Fruit fly (Drosophila melanogaster) whole organism, embryonic: ENCODE data around the gene CG43251.

Experiments
- Asciz ChIP-seq: fragments of 200-800 bp; sonication (Bioruptor generic); optimal IDR thresholded peaks from 2 replicates; lab custom pipeline; 2017; ENCODE audit warnings: missing biosample characterization, mild to moderate bottlenecking, missing genetic modification characterization, missing genetic modification reagents
- BEAF-32 ChIP-seq: fragments of 200-800 bp; sonication (Bioruptor generic); optimal IDR thresholded peaks from 3 replicates; lab custom pipeline; 2017; ENCODE audit warnings: missing biosample characterization, missing genetic modification characterization, mild to moderate bottlenecking, moderate library complexity, missing genetic modification reagents
- Bteb2 ChIP-seq: fragments of 200-800 bp; sonication (Bioruptor generic); optimal IDR thresholded peaks from 2 replicates; lab custom pipeline; 2016; ENCODE audit warnings: missing biosample characterization, missing genetic modification characterization
- CG10462 ChIP-seq: fragments of 200-800 bp; sonication (Bioruptor generic); optimal IDR thresholded peaks from 2 replicates; lab custom pipeline; 2016; ENCODE audit warnings: missing biosample characterization, missing genetic modification characterization
- CG11695 ChIP-seq: fragments of 200-800 bp; sonication (Bioruptor generic); IDR thresholded peaks from 3 replicates; pipeline ENCODE4 v1.3.6; 2022; ENCODE audit warnings: missing biosample characterization, missing genetic modification characterization
- CG13894 ChIP-seq: fragments of 200-800 bp; sonication (Bioruptor generic); optimal IDR thresholded peaks from 3 replicates; lab custom pipeline; 2018; ENCODE audit warnings: missing biosample characterization, mild to moderate bottlenecking, missing genetic modification characterization, moderate library complexity
- CG15011 ChIP-seq: fragments of 200-800 bp; sonication (Bioruptor generic); optimal IDR thresholded peaks from 3 replicates; lab custom pipeline; 2018; ENCODE audit warnings: missing biosample characterization, mild to moderate bottlenecking, missing genetic modification characterization
- CG16815 ChIP-seq: fragments of 200-800 bp; sonication (Bioruptor generic); optimal IDR thresholded peaks from 3 replicates; lab custom pipeline; 2017; ENCODE audit warnings: missing biosample characterization, mild to moderate bottlenecking, missing genetic modification characterization
- CG17829 ChIP-seq: fragments of 200-800 bp; optimal IDR thresholded peaks from 2 replicates; lab custom pipeline; 2019; ENCODE audit warnings: missing biosample characterization, mild to moderate bottlenecking, missing genetic modification characterization, moderate library complexity
- CG32767 ChIP-seq: fragments of 200-800 bp; sonication (Bioruptor generic); IDR thresholded peaks from 2 replicates; pipeline ENCODE4 v1.3.6; 2022; ENCODE audit warnings: missing biosample characterization, missing genetic modification characterization
- CG33557 ChIP-seq: fragments of 200-800 bp; sonication (Bioruptor generic); optimal IDR thresholded peaks from 2 replicates; lab custom pipeline; 2019; ENCODE audit warnings: missing biosample characterization, mild to moderate bottlenecking, missing genetic modification characterization, moderate library complexity
- CG3838 ChIP-seq: fragments of 200-800 bp; sonication (Bioruptor generic); optimal IDR thresholded peaks from 3 replicates; lab custom pipeline; 2016; ENCODE audit warnings: missing biosample characterization, missing genetic modification characterization
- CG7556 ChIP-seq: fragments of 200-800 bp; sonication (Bioruptor generic); optimal IDR thresholded peaks from 2 replicates; lab custom pipeline; 2017; ENCODE audit warnings: missing biosample characterization, mild to moderate bottlenecking, missing genetic modification characterization
- CG7963 ChIP-seq: fragments of 200-800 bp; sonication (Bioruptor generic); IDR thresholded peaks from 3 replicates; pipeline ENCODE4 v1.3.6; 2022; ENCODE audit warnings: missing biosample characterization, missing genetic modification characterization; ENCODE audit not compliant: partially characterized antibody
- CG8388 ChIP-seq: fragments of 200-800 bp; sonication (Bioruptor generic); optimal IDR thresholded peaks from 2 replicates; lab custom pipeline; 2019; ENCODE audit warnings: missing biosample characterization, mild to moderate bottlenecking, missing genetic modification characterization, moderate library complexity
- CG8924 ChIP-seq: fragments of 200-800 bp; optimal IDR thresholded peaks from 3 replicates; lab custom pipeline; 2019; ENCODE audit warnings: missing biosample characterization, mild to moderate bottlenecking, missing genetic modification characterization, moderate library complexity
- Camta ChIP-seq: fragments of 200-800 bp; sonication (Bioruptor generic); optimal IDR thresholded peaks from 2 replicates; lab custom pipeline; 2016; ENCODE audit warnings: missing biosample characterization, missing genetic modification characterization
- Deaf1 ChIP-seq: fragments of 200-800 bp; optimal IDR thresholded peaks from 3 replicates; lab custom pipeline; 2019; ENCODE audit warnings: missing biosample characterization, mild to moderate bottlenecking, missing genetic modification characterization, moderate library complexity
- Dfd ChIP-seq, 2 experiments: fragments of >200 bp; optimal IDR thresholded peaks; 2 replicates each; lab custom pipeline; 2017; ENCODE audit warnings: missing biosample characterization in 2 of 2, missing genetic modification characterization in 2 of 2
- Doc2 ChIP-seq: fragments of 200-800 bp; sonication (Bioruptor generic); IDR thresholded peaks from 2 replicates; pipeline ENCODE4 v1.3.6; 2022; ENCODE audit warnings: missing biosample characterization, missing genetic modification characterization
- Hr3 ChIP-seq: fragments of 200-800 bp; sonication (Bioruptor generic); optimal IDR thresholded peaks from 3 replicates; lab custom pipeline; 2016; ENCODE audit warnings: missing biosample characterization, missing genetic modification characterization
- Xrp1 ChIP-seq: fragments of 200-800 bp; sonication (Bioruptor generic); IDR thresholded peaks from 2 replicates; pipeline ENCODE4 v1.3.6; 2022; ENCODE audit warnings: missing biosample characterization, missing genetic modification characterization
- ac ChIP-seq: fragments of 200-800 bp; sonication (Bioruptor generic); optimal IDR thresholded peaks from 3 replicates; lab custom pipeline; 2017; ENCODE audit warnings: missing biosample characterization, mild to moderate bottlenecking, missing genetic modification characterization
- al ChIP-seq: fragments of 200-800 bp; sonication (Bioruptor generic); IDR thresholded peaks from 2 replicates; pipeline ENCODE4 v1.3.6; 2022; ENCODE audit warnings: missing biosample characterization, missing genetic modification characterization
- btn ChIP-seq: fragments of 200-800 bp; sonication (Bioruptor generic); optimal IDR thresholded peaks from 2 replicates; lab custom pipeline; 2016; ENCODE audit warnings: missing biosample characterization, missing genetic modification characterization
- cas ChIP-seq: fragments of 200-800 bp; sonication (Bioruptor generic); IDR thresholded peaks from 2 replicates; pipeline ENCODE4 v1.3.6; 2022; ENCODE audit warnings: missing biosample characterization, missing genetic modification characterization
- cg ChIP-seq: fragments of 200-800 bp; sonication (Bioruptor generic); optimal IDR thresholded peaks from 3 replicates; lab custom pipeline; 2019; ENCODE audit warnings: missing biosample characterization, mild to moderate bottlenecking, missing genetic modification characterization, moderate library complexity
- crol ChIP-seq: fragments of 200-800 bp; sonication (Bioruptor generic); IDR thresholded peaks from 2 replicates; pipeline ENCODE4 v1.3.6; 2022; ENCODE audit warnings: missing biosample characterization, missing genetic modification characterization
- dmrt11E ChIP-seq: fragments of 200-800 bp; sonication (Bioruptor generic); optimal IDR thresholded peaks from 3 replicates; lab custom pipeline; 2018; ENCODE audit warnings: missing biosample characterization, mild to moderate bottlenecking, missing genetic modification characterization, moderate library complexity
- hb ChIP-seq: fragments of 200-800 bp; sonication (Bioruptor generic); IDR thresholded peaks from 3 replicates; pipeline ENCODE4 v1.3.6; 2022; ENCODE audit warnings: missing biosample characterization, missing genetic modification characterization; ENCODE audit not compliant: partially characterized antibody
- inv ChIP-seq: fragments of 200-800 bp; sonication (Bioruptor generic); IDR thresholded peaks from 2 replicates; pipeline ENCODE4 v1.3.6; 2022; ENCODE audit warnings: missing biosample characterization, missing genetic modification characterization; ENCODE audit not compliant: partially characterized antibody
- lilli ChIP-seq: fragments of 200-800 bp; sonication (Bioruptor generic); optimal IDR thresholded peaks from 3 replicates; lab custom pipeline; 2016; ENCODE audit warnings: missing biosample characterization, missing genetic modification characterization
- nerfin-2 ChIP-seq: fragments of 200-800 bp; sonication (Bioruptor generic); IDR thresholded peaks from 2 replicates; pipeline ENCODE4 v1.3.6; 2022; ENCODE audit warnings: missing biosample characterization, missing genetic modification characterization; ENCODE audit not compliant: partially characterized antibody
- oc ChIP-seq: fragments of 200-800 bp; sonication (Bioruptor generic); optimal IDR thresholded peaks from 2 replicates; lab custom pipeline; 2018; ENCODE audit warnings: missing biosample characterization, mild to moderate bottlenecking, missing genetic modification characterization, moderate library complexity
- pnt ChIP-seq: fragments of 200-800 bp; sonication (Bioruptor generic); optimal IDR thresholded peaks from 3 replicates; lab custom pipeline; 2016; ENCODE audit warnings: missing biosample characterization, missing genetic modification characterization
- run ChIP-seq: fragments of 200-800 bp; sonication (Bioruptor generic); optimal IDR thresholded peaks from 3 replicates; lab custom pipeline; 2018; ENCODE audit warnings: missing biosample characterization, mild to moderate bottlenecking, missing genetic modification characterization
- sc ChIP-seq, 3 experiments: fragments of >200 bp in 2 of 3; fragments of 200-800 bp in 1 of 3; sonication (Bioruptor generic) in 1 of 3; optimal IDR thresholded peaks; 2 replicates in 2 of 3; 3 replicates in 1 of 3; lab custom pipeline; 2017; ENCODE audit warnings: mild to moderate bottlenecking in 1 of 3, missing biosample characterization in 1 of 3, missing genetic modification characterization in 1 of 3, missing genetic modification reagents in 1 of 3
- sim ChIP-seq: fragments of 200-800 bp; sonication (Bioruptor generic); IDR thresholded peaks from 2 replicates; pipeline ENCODE4 v1.3.6; 2022; ENCODE audit warnings: missing biosample characterization, missing genetic modification characterization
- slbo ChIP-seq: fragments of 200-800 bp; sonication (Bioruptor generic); IDR thresholded peaks from 2 replicates; pipeline ENCODE4 v1.3.6; 2022; ENCODE audit warnings: missing biosample characterization, missing genetic modification characterization
- trh ChIP-seq: fragments of 200-800 bp; sonication (Bioruptor generic); optimal IDR thresholded peaks from 2 replicates; lab custom pipeline; 2016; ENCODE audit warnings: missing biosample characterization, missing genetic modification characterization
- unpg ChIP-seq: fragments of 200-800 bp; sonication (Bioruptor generic); optimal IDR thresholded peaks from 3 replicates; lab custom pipeline; 2018; ENCODE audit warnings: missing biosample characterization, mild to moderate bottlenecking, missing genetic modification characterization, moderate library complexity

Gene CG43251

DNA sequence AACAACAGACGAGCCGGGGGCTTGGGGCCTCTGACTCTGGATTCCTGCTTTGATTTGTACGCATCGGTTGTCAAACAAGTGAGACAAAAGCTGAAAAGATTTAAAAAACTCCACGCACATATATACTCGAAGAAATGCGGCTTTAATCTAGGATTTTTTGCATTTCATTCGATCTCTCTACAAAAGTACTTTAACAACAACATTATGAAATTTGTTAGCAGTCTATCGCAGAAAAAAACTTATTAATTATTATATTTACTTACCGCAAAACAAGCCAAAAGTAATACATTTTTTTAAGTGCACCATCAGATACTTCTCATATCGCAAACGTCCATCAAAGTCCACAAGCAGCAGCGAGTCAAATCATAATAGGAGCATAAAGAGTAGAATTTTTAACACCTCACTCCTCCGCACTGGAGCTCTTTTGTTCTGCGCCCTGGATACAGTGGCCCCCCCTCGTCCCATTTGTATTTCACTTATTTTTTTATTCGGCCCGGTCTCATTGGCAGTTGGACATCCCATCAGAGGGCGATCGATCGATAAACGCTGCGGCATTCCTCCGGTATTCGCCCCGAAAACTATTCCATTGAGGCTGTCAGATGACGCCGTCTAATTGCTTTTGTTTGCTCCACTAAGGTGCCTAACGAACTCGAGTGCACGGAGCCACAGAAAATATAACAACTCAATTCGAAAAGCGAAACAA is 48.1 kb upstream of the CG43251 start (continued):
- TF ChIP-seq unpg (GFP tag; lab: Kevin White, UChicago) (peak; percentile 44), btn (GFP tag; lab: Kevin White, UChicago) (no peak), CG3838 (no peak), CG11695 (GFP tag; lab: Robert Waterston, UW) (no peak), oc (peak; percentile 44), CG8924 (tag; lab: Kevin White, UChicago) (peak; percentile 33), cg (GFP tag; lab: Kevin White, UChicago) (no peak), sc (optimal IDR thresholded peaks at IDR 0.05; lab: Kevin White, UChicago) (no peak), sc (GFP tag; optimal IDR thresholded peaks at IDR 0.05; lab: Kevin White, UChicago) (no peak), lilli (GFP tag; lab: Kevin White, UChicago) (peak; percentile 45), CG13894 (tag; lab: Kevin White, UChicago) (no peak), nerfin-2 (no peak), Camta (GFP tag; lab: Kevin White, UChicago) (no peak), CG10462 (GFP tag; lab: Kevin White, UChicago) (no peak), inv (GFP tag; lab: Robert Waterston, UW) (no peak), crol (GFP tag; lab: Robert Waterston, UW) (peak; percentile 54; the same call in 1 of the 2 replicates), run (no peak), CG17829 (tag; lab: Kevin White, UChicago) (peak; percentile 35), Doc2 (no peak), CG16815 (no peak), dmrt11E (peak; percentile 47), slbo (GFP tag; lab: Robert Waterston, UW) (peak; percentile 50), Hr3 (GFP tag; lab: Kevin White, UChicago) (peak; percentile 15), pnt (GFP tag; lab: Kevin White, UChicago) (no peak), cas (GFP tag; lab: Robert Waterston, UW) (no peak), sim (GFP tag; lab: Robert Waterston, UW) (no peak), CG7556 (GFP tag; lab: Kevin White, UChicago) (no peak), Dfd (GFP tag; optimal IDR thresholded peaks at IDR 0.05; lab: Kevin White, UChicago) (no peak), hb (GFP tag; lab: Robert Waterston, UW) (no peak), ac (GFP tag; lab: Kevin White, UChicago) (no peak), Bteb2 (GFP tag; lab: Kevin White, UChicago) (no peak), CG8388 (GFP tag; lab: Kevin White, UChicago) (peak; percentile 22), CG7963 (no peak), Xrp1 (GFP tag; lab: Robert Waterston, UW) (peak; percentile 66), trh (GFP tag; lab: Kevin White, UChicago) (no peak), al (GFP tag; lab: Robert Waterston, UW) (no peak), BEAF-32 (GFP tag; lab: Kevin White, UChicago) (no peak), CG15011 (GFP tag; lab: Kevin White, UChicago) (no peak), CG32767 (GFP tag; lab: Robert Waterston, UW) (no peak), CG33557 (GFP tag; lab: Kevin White, UChicago) (no peak), Asciz (GFP tag; lab: Kevin White, UChicago) (peak; percentile 32), Deaf1 (no peak)
